Worm (Caenorhabditis elegans) whole organism, early embryonic: Measurements from ENCODE around the gene C05D11.8.

Source experiments
- B0310.2 ChIP-seq: sonication (generic microtip); optimal IDR thresholded peaks from 2 replicates; lab custom pipeline; 2016; ENCODE audit warnings: mild to moderate bottlenecking, missing genetic modification characterization, missing compliant biosample characterization
- F13C5.2 ChIP-seq: sonication (generic microtip); optimal IDR thresholded peaks from 2 replicates; lab custom pipeline; 2017; ENCODE audit warnings: mild to moderate bottlenecking, missing genetic modification characterization, inconsistent platforms, missing compliant biosample characterization
- aly-1 ChIP-seq: sonication (generic microtip); optimal IDR thresholded peaks from 2 replicates; lab custom pipeline; 2016; ENCODE audit warnings: missing genetic modification characterization, missing compliant biosample characterization
- ama-1 ChIP-seq: fragments of 150-350 bp; optimal IDR thresholded peaks from 2 replicates; lab custom pipeline; 2014
- ceh-13 ChIP-seq: fragments of 200-800 bp; sonication (Bioruptor generic); optimal IDR thresholded peaks from 2 replicates; lab custom pipeline; 2018; ENCODE audit warnings: mild to moderate bottlenecking, missing genetic modification characterization, missing compliant biosample characterization
- ceh-36 ChIP-seq: sonication (generic microtip); optimal IDR thresholded peaks from 2 replicates; lab custom pipeline; 2016; ENCODE audit warnings: missing genetic modification characterization, inconsistent platforms, missing compliant biosample characterization
- ets-7 ChIP-seq: sonication (generic microtip); optimal IDR thresholded peaks from 2 replicates; lab custom pipeline; 2016; ENCODE audit warnings: missing genotype, missing genetic modification characterization, missing compliant biosample characterization
- flt-1 ChIP-seq: fragments of 200-800 bp; sonication (Bioruptor generic); IDR thresholded peaks from 2 replicates; pipeline ENCODE4 v1.3.6; 2022; ENCODE audit warnings: missing genetic modification characterization, missing compliant biosample characterization
- hmbx-1 ChIP-seq: sonication (generic microtip); optimal IDR thresholded peaks from 2 replicates; lab custom pipeline; 2016; ENCODE audit warnings: mild to moderate bottlenecking, missing genetic modification characterization, missing compliant biosample characterization
- hmg-4 ChIP-seq: fragments of 200-800 bp; sonication (Bioruptor generic); optimal IDR thresholded peaks from 2 replicates; lab custom pipeline; 2018; ENCODE audit warnings: mild to moderate bottlenecking, missing genetic modification characterization, missing compliant biosample characterization
- hnd-1 ChIP-seq: sonication (generic microtip); optimal IDR thresholded peaks from 2 replicates; lab custom pipeline; 2016; ENCODE audit warnings: missing genetic modification characterization, missing compliant biosample characterization
- pes-1 ChIP-seq: fragments of 200-800 bp; sonication (Bioruptor generic); IDR thresholded peaks from 2 replicates; pipeline ENCODE4 v1.3.6; 2022; ENCODE audit warnings: missing genetic modification reagents, missing genetic modification characterization, missing compliant biosample characterization
- scrt-1 ChIP-seq: fragments of 200-800 bp; sonication (Bioruptor generic); IDR thresholded peaks from 2 replicates; pipeline ENCODE4 v1.3.6; 2022; ENCODE audit warnings: missing genetic modification characterization, missing compliant biosample characterization
- sea-1 ChIP-seq: fragments of 200-800 bp; sonication (Bioruptor generic); conservative IDR thresholded peaks from 2 replicates; pipeline ENCODE4 v1.3.6; 2022; ENCODE audit warnings: missing genetic modification characterization, missing compliant biosample characterization
- tbx-11 ChIP-seq: fragments of 200-800 bp; sonication (Bioruptor generic); IDR thresholded peaks from 2 replicates; pipeline ENCODE4 v1.3.6; 2022; ENCODE audit warnings: missing genetic modification characterization, missing compliant biosample characterization
- tbx-37 ChIP-seq: fragments of 200-800 bp; sonication (Bioruptor generic); conservative IDR thresholded peaks from 2 replicates; pipeline ENCODE4 v1.3.6; 2022; ENCODE audit warnings: missing genetic modification reagents, missing genetic modification characterization, missing compliant biosample characterization
- tra-4 ChIP-seq: sonication (generic microtip); optimal IDR thresholded peaks from 2 replicates; lab custom pipeline; 2017; ENCODE audit warnings: missing genetic modification characterization, missing compliant biosample characterization

The C05D11.8 gene

DNA sequence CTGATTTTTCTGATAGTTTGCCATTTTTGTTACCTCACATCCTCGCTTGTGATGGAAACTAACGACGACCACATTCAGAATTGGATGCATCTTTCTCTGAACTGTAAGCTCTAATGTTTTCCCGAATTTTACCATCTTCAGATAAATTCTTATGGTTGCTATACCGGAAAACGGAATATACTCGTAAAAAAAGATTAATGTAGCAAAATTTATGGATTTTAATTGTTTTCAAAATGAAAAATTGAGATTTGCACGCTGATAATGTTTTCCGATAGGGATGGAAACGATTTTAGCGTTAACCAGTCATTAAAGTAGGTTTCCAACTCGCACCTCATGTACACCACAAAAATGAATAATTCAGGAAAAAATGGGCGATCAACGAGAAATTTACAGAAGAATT, 23.5 kb upstream of the C05D11.8 start, which contains the start of gene T26A5.6:
Gene T26A5.6 (minus strand): TSS at position 101 of the 400 bp plus-strand sequence.
- TF ChIP-seq F13C5.2 (tag; lab: Kevin White, UChicago) (no peak), hmbx-1 (tag; lab: Kevin White, UChicago) (no peak), sea-1 (no peak), ceh-36 (tag; lab: Kevin White, UChicago) (no peak), ets-7 (tag; lab: Kevin White, UChicago) (no peak), tra-4 (no peak)

DNA sequence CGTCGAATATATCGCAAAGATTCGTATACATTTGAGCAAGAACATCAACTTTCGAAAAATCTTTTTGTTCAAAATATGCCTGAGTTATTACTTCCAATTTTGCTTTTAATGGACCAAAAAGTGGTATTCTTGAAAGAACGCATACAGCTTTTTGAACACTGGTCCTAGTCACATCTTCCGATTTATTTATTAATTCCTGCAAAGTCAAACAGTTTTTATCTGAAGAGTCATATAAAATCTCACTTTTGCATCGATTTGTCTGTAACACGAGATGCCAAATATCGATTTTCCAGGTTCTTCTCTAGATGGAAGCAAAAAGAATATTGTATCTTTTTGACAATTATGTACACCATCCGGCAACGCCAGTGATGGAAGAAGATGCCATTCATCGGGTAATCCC, 22.7 kb upstream of the C05D11.8 start:
- TF ChIP-seq pes-1 (GFP tag; lab: Robert Waterston, UW) (peak; percentile 34; the same call in 1 of the 2 replicates), ama-1 (lab: Kevin White, UChicago) (peak; percentile 70), sea-1 (no peak)

DNA sequence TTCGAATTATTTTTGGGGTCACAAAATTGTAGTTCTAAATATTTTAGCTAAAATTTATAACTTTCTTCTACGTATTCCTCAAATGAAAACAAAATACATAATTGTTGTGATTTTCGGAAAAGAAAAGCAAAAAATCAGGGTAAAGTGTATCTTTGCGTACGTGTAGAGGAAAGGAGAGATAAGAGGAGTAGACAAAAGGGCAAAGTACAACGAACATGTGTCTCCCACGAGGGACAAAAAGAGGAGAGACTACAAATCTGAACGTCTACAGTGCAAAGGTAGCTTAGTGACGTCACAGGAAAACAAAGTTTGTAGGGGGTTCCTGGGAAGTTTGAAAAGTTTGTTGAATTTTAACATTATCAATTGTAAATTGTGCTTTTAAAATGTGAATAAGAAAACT, 20.4 kb upstream of the C05D11.8 start:
- TF ChIP-seq tra-4 (no peak), sea-1 (0 out of 2 replicates have a peak, but pooled peaks have one; percentile 30)

DNA sequence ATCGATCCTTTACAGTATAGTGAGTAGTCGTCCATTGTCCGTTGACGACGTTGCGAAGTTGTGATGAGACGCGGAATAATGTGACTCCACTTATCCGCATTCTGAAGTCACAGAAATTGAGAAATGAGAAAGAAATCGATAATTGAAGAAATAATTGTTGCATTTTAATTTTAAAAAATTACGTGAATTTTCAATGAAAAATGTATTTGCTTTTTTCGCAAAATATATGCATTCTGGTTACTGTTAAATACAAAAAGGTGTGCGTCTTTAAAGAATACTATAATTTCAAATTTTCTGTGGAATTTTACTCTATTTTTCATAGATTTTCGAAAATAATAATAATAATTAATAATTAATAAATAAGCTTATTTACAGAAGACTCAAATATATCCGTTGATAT, 19.7 kb upstream of the C05D11.8 start, which contains the start of gene let-721:
Gene let-721 (minus strand): TSS at position 101 of the 400 bp plus-strand sequence.
- TF ChIP-seq tra-4 (no peak), ets-7 (tag; lab: Kevin White, UChicago) (no peak), ceh-36 (tag; lab: Kevin White, UChicago) (no peak), B0310.2 (tag; lab: Kevin White, UChicago) (no peak), hnd-1 (tag; lab: Kevin White, UChicago) (no peak), ceh-13 (GFP tag; lab: Kevin White, UChicago) (no peak), scrt-1 (GFP tag; lab: Robert Waterston, UW) (no peak), tbx-11 (GFP tag; lab: Robert Waterston, UW) (no peak), sea-1 (no peak), tbx-37 (GFP tag; lab: Robert Waterston, UW) (no peak), hmg-4 (GFP tag; lab: Kevin White, UChicago) (no peak), pes-1 (GFP tag; lab: Robert Waterston, UW) (no peak)

DNA sequence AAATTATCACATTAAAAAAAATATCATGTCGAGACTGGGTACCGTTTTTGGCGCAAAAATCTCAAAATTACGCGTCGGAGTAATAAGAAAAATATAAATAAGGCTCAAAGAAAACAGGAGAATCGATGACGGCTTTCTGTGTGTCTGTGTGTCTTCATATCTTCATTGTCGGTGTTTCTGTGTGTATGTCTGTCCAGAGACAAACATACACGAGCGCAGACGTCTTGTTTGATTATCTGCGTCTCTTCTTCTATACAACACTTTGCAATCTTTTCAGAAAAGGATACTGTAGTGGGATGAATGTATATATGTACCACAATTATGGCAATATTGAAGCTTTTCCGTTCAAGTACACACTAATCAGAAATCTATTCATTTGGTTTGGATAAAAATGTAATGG, 17.2 kb upstream of the C05D11.8 start, which contains the start of gene C05D11.13:
Gene C05D11.13 (minus strand): TSS at position 252 of the 400 bp plus-strand sequence.
- no peak for TF ChIP-seq ama-1 (lab: Kevin White, UChicago)
- TF ChIP-seq tbx-11 (GFP tag; lab: Robert Waterston, UW): no peak
- no peak for TF ChIP-seq ceh-13 (GFP tag; lab: Kevin White, UChicago)
- no peak for TF ChIP-seq aly-1 (tag; lab: Kevin White, UChicago)
- no peak for TF ChIP-seq tra-4
- TF ChIP-seq flt-1: no peak
- no peak for TF ChIP-seq ets-7 (tag; lab: Kevin White, UChicago)
- no peak for TF ChIP-seq tbx-37 (GFP tag; lab: Robert Waterston, UW)
- TF ChIP-seq hnd-1 (tag; lab: Kevin White, UChicago): no peak
- TF ChIP-seq sea-1: no peak
- TF ChIP-seq F13C5.2 (tag; lab: Kevin White, UChicago): no peak
- no peak for TF ChIP-seq hmbx-1 (tag; lab: Kevin White, UChicago)
- TF ChIP-seq hmg-4 (GFP tag; lab: Kevin White, UChicago): no peak
- TF ChIP-seq scrt-1 (GFP tag; lab: Robert Waterston, UW): no peak
- TF ChIP-seq pes-1 (GFP tag; lab: Robert Waterston, UW): no peak
- TF ChIP-seq B0310.2 (tag; lab: Kevin White, UChicago): no peak
- no peak for TF ChIP-seq ceh-36 (tag; lab: Kevin White, UChicago)

DNA sequence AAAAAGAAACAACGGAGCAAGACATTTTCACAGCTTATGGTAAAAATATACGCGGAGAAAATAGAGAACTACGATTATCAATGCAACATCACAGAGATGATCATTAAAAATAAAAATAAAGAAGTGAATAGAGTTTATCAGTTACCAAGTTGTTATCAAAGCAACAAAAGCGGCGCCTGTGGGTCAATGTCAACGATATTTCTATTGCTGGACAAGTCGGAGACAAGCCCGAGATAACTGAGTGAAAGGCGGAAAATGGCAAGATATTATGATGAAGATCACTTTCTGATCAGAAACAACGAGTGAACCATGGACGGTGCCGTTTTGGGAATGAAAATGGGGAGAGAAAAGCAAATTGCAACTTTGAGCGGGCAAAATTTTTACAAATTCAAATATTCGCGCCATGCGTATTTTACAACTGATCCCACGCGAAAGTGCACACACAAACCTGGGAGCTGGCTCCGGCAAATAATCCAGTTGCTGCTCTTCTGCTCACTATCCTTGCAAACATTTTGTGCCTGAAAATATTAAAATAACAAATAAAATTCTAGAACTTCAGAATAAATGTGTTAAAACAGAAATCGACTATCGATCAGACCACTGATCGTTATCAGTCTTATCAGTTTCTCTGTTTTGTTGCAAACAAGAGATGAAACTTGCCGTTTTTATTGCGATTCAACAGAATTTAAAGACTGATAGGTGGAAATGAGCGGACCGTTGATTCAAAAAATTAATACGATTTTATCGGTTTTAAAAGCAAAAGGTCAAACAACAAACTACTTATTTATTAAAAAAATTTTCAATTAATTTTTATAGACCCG, 15.4 kb upstream of the C05D11.8 start, which contains the start of gene mel-32:
Gene mel-32 (minus strand): TSS at position 696 of the 821 bp plus-strand sequence.
- TF ChIP-seq ama-1 (lab: Kevin White, UChicago) (peak; percentile 21), aly-1 (tag; lab: Kevin White, UChicago) (no peak), B0310.2 (tag; lab: Kevin White, UChicago) (no peak)

DNA sequence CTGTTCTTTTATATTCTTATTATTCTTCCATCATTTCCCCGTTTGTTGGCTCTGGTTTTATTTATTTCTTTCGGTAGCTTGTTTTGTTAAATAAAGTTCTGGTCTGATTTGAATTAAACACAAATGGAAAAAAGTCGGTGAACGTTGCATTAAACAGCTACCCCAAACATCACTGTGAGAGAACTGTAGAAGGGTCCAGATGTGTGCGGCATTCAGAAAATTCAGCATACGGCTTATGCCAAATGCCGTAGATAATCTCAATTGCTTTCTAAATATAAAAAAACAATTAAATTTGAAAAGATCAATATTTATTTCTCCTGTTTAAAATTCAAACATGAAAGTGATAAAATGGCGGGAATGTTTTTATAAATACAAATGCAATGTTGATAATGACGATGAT, 12.7 kb upstream of the C05D11.8 start:
- no peak for TF ChIP-seq tbx-11 (GFP tag; lab: Robert Waterston, UW)
- no peak for TF ChIP-seq hmbx-1 (tag; lab: Kevin White, UChicago)
- no peak for TF ChIP-seq pes-1 (GFP tag; lab: Robert Waterston, UW)
- no peak for TF ChIP-seq ama-1 (lab: Kevin White, UChicago)
- no peak for TF ChIP-seq F13C5.2 (tag; lab: Kevin White, UChicago)
- no peak for TF ChIP-seq tbx-37 (GFP tag; lab: Robert Waterston, UW)
- TF ChIP-seq hnd-1 (tag; lab: Kevin White, UChicago): no peak
- TF ChIP-seq flt-1: no peak
- no peak for TF ChIP-seq ets-7 (tag; lab: Kevin White, UChicago)
- TF ChIP-seq B0310.2 (tag; lab: Kevin White, UChicago): no peak
- TF ChIP-seq ceh-13 (GFP tag; lab: Kevin White, UChicago): no peak
- no peak for TF ChIP-seq tra-4

DNA sequence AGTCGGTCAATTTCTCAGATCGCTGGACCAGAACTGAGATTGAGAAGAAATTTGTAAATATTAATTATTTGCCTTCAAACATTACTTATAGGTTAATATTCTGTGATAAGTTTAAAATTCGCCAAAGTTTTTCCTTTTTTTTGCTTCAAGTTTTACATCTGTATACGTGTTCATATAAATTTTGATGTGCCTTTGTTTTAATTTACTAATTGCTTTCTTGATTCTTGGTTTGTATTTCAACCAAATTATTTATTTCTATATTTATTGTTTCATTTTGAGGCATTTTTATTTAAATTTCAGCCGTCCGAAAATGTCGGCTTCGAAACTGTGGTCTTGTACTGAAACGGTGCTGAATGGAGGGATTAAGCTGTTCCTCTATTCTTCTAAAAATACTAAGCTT, 9.2 kb upstream of the C05D11.8 start, which contains the start of gene C05D11.1:
Gene C05D11.1 (plus strand): TSS at position 301 of the 400 bp plus-strand sequence.
- no peak for TF ChIP-seq flt-1
- TF ChIP-seq sea-1: no peak
- TF ChIP-seq B0310.2 (tag; lab: Kevin White, UChicago): no peak
- TF ChIP-seq ama-1 (lab: Kevin White, UChicago): no peak
- TF ChIP-seq hnd-1 (tag; lab: Kevin White, UChicago): no peak
- no peak for TF ChIP-seq hmbx-1 (tag; lab: Kevin White, UChicago)
- TF ChIP-seq ceh-36 (tag; lab: Kevin White, UChicago): no peak
- TF ChIP-seq ceh-13 (GFP tag; lab: Kevin White, UChicago): no peak
- TF ChIP-seq F13C5.2 (tag; lab: Kevin White, UChicago): no peak
- TF ChIP-seq tbx-37 (GFP tag; lab: Robert Waterston, UW): no peak
- TF ChIP-seq hmg-4 (GFP tag; lab: Kevin White, UChicago): no peak
- no peak for TF ChIP-seq tbx-11 (GFP tag; lab: Robert Waterston, UW)
- no peak for TF ChIP-seq aly-1 (tag; lab: Kevin White, UChicago)
- no peak for TF ChIP-seq tra-4
- TF ChIP-seq scrt-1 (GFP tag; lab: Robert Waterston, UW): no peak
- no peak for TF ChIP-seq ets-7 (tag; lab: Kevin White, UChicago)
- no peak for TF ChIP-seq pes-1 (GFP tag; lab: Robert Waterston, UW)
